Worm (Caenorhabditis elegans) whole organism, L3 larva: ENCODE data around the gene F45E4.5.

ENCODE experiments used
- R02D3.7 ChIP-seq: fragments of 150-350 bp; optimal IDR thresholded peaks from 2 replicates; lab custom pipeline; 2014; ENCODE audit warnings: missing biosample characterization, missing genetic modification characterization
- aly-2 ChIP-seq: fragments of 150-350 bp; optimal IDR thresholded peaks from 2 replicates; lab custom pipeline; 2014; ENCODE audit warnings: missing biosample characterization, missing genetic modification characterization
- ceh-16 ChIP-seq: sonication (generic microtip); optimal IDR thresholded peaks from 2 replicates; lab custom pipeline; 2017; ENCODE audit warnings: missing biosample characterization, missing genetic modification characterization
- ceh-28 ChIP-seq: fragments of 150-350 bp; optimal IDR thresholded peaks from 2 replicates; lab custom pipeline; 2014; ENCODE audit warnings: missing biosample characterization, missing genetic modification reagents, missing genetic modification characterization
- ceh-82 ChIP-seq: fragments of 150-350 bp; optimal IDR thresholded peaks from 2 replicates; lab custom pipeline; 2014; ENCODE audit warnings: missing biosample characterization, missing genetic modification characterization
- ceh-9 ChIP-seq: sonication (generic microtip); optimal IDR thresholded peaks from 2 replicates; lab custom pipeline; 2018; ENCODE audit warnings: missing biosample characterization, missing genetic modification characterization
- daf-12 ChIP-seq: fragments of 150-350 bp; optimal IDR thresholded peaks from 2 replicates; lab custom pipeline; 2014; ENCODE audit warnings: missing biosample characterization, missing genetic modification reagents, missing genetic modification characterization
- egl-5 ChIP-seq: fragments of 150-350 bp; optimal IDR thresholded peaks from 2 replicates; lab custom pipeline; 2017; ENCODE audit warnings: missing biosample characterization, missing genetic modification reagents, missing genetic modification characterization, inconsistent platforms
- elt-1 ChIP-seq: fragments of 150-350 bp; optimal IDR thresholded peaks from 2 replicates; lab custom pipeline; 2014; ENCODE audit warnings: missing biosample characterization, missing genetic modification characterization
- fkh-10 ChIP-seq: sonication (generic microtip); optimal IDR thresholded peaks from 2 replicates; lab custom pipeline; 2017; ENCODE audit warnings: missing biosample characterization, missing genetic modification reagents, missing genetic modification characterization
- fos-1 ChIP-seq: fragments of 150-350 bp; optimal IDR thresholded peaks from 2 replicates; lab custom pipeline; 2014; ENCODE audit warnings: missing biosample characterization, missing genetic modification characterization
- hmg-11 ChIP-seq: sonication (generic microtip); optimal IDR thresholded peaks from 2 replicates; lab custom pipeline; 2016; ENCODE audit warnings: missing genetic modification characterization, missing compliant biosample characterization
- jun-1 ChIP-seq: fragments of 150-350 bp; optimal IDR thresholded peaks from 2 replicates; lab custom pipeline; 2014; ENCODE audit warnings: missing biosample characterization, missing genetic modification reagents, missing genetic modification characterization
- lin-39 ChIP-seq: fragments of 150-350 bp; optimal IDR thresholded peaks from 2 replicates; lab custom pipeline; 2018; ENCODE audit warnings: missing biosample characterization, missing genetic modification reagents, missing genetic modification characterization
- lsy-12 ChIP-seq: sonication (generic microtip); optimal IDR thresholded peaks from 2 replicates; lab custom pipeline; 2016; ENCODE audit warnings: mild to moderate bottlenecking, missing genetic modification characterization, missing compliant biosample characterization
- mdl-1 ChIP-seq: fragments of 150-350 bp; optimal IDR thresholded peaks from 2 replicates; lab custom pipeline; 2014; ENCODE audit warnings: missing biosample characterization, missing genetic modification characterization
- mml-1 ChIP-seq: fragments of 150-350 bp; sonication (generic microtip); optimal IDR thresholded peaks from 3 replicates; lab custom pipeline; 2014; ENCODE audit warnings: missing biosample characterization, missing genetic modification characterization
- nfya-1 ChIP-seq: sonication (generic microtip); optimal IDR thresholded peaks from 2 replicates; lab custom pipeline; 2017; ENCODE audit warnings: missing genetic modification characterization, mild to moderate bottlenecking, missing compliant biosample characterization, antibody characterized with exemption, moderate library complexity; ENCODE audit not compliant: insufficient read depth
- nhr-237 ChIP-seq: fragments of 150-350 bp; optimal IDR thresholded peaks from 2 replicates; lab custom pipeline; 2014; ENCODE audit warnings: missing biosample characterization, missing genetic modification characterization
- nhr-43 ChIP-seq: sonication (generic microtip); optimal IDR thresholded peaks from 2 replicates; lab custom pipeline; 2016; ENCODE audit warnings: mild to moderate bottlenecking, missing genetic modification characterization, missing compliant biosample characterization; ENCODE audit not compliant: poor library complexity, severe bottlenecking
- nhr-77 ChIP-seq: fragments of 150-350 bp; optimal IDR thresholded peaks from 2 replicates; lab custom pipeline; 2014; ENCODE audit warnings: missing biosample characterization, missing genetic modification characterization
- pqm-1 ChIP-seq: fragments of 150-350 bp; optimal IDR thresholded peaks from 2 replicates; lab custom pipeline; 2017; ENCODE audit warnings: missing biosample characterization, missing genetic modification characterization, inconsistent platforms
- sea-2 ChIP-seq: fragments of 150-350 bp; sonication (generic microtip); optimal IDR thresholded peaks from 4 replicates; lab custom pipeline; 2014; ENCODE audit warnings: missing biosample characterization, missing genetic modification reagents, missing genetic modification characterization
- skn-1 ChIP-seq: fragments of 150-350 bp; optimal IDR thresholded peaks from 2 replicates; lab custom pipeline; 2014; ENCODE audit warnings: missing biosample characterization, missing genetic modification characterization
- snpc-4 ChIP-seq: fragments of 150-350 bp; optimal IDR thresholded peaks from 2 replicates; lab custom pipeline; 2014; ENCODE audit warnings: missing biosample characterization, missing genetic modification characterization
- tbx-2 ChIP-seq: sonication (generic microtip); optimal IDR thresholded peaks from 2 replicates; lab custom pipeline; 2016; ENCODE audit warnings: mild to moderate bottlenecking, missing genetic modification characterization, missing compliant biosample characterization
- unc-62 ChIP-seq: fragments of 150-350 bp; sonication (generic microtip); optimal IDR thresholded peaks from 4 replicates; lab custom pipeline; 2014; ENCODE audit warnings: missing biosample characterization, missing genetic modification reagents, missing genetic modification characterization
- zag-1 ChIP-seq: fragments of 150-350 bp; optimal IDR thresholded peaks from 2 replicates; lab custom pipeline; 2014; ENCODE audit warnings: missing biosample characterization, missing genetic modification characterization
- ztf-11 ChIP-seq: fragments of 150-350 bp; optimal IDR thresholded peaks from 2 replicates; lab custom pipeline; 2014; ENCODE audit warnings: missing biosample characterization, missing genetic modification characterization
- ztf-4 ChIP-seq: fragments of 150-350 bp; optimal IDR thresholded peaks from 2 replicates; lab custom pipeline; 2014; ENCODE audit warnings: missing biosample characterization, missing genetic modification characterization

The F45E4.5 gene

ce11 chrIV:7623078-7623477 lies 5.8 kb downstream of the F45E4.5 start:
- TF ChIP-seq tbx-2 (tag; lab: Kevin White, UChicago): no peak
- no peak for TF ChIP-seq ceh-16 (tag; lab: Kevin White, UChicago)
- no peak for TF ChIP-seq elt-1 (tag; lab: Kevin White, UChicago)
- TF ChIP-seq egl-5 (tag; lab: Kevin White, UChicago): no peak
- TF ChIP-seq daf-12 (tag; lab: Kevin White, UChicago): no peak
- no peak for TF ChIP-seq ceh-9 (tag; lab: Kevin White, UChicago)
- no peak for TF ChIP-seq fos-1 (tag; lab: Kevin White, UChicago)
- no peak for TF ChIP-seq nhr-237
- no peak for TF ChIP-seq R02D3.7 (tag; lab: Kevin White, UChicago)
- TF ChIP-seq aly-2: no peak
- no peak for TF ChIP-seq sea-2 (GFP tag; lab: Kevin White, UChicago)
- no peak for TF ChIP-seq skn-1 (tag; lab: Kevin White, UChicago)

ce11 chrIV:7620450-7620849 lies 8.4 kb downstream of the F45E4.5 start:
- TF ChIP-seq pqm-1: no peak
- no peak for TF ChIP-seq nhr-77 (tag; lab: Kevin White, UChicago)
- TF ChIP-seq ceh-28 (tag; lab: Kevin White, UChicago): no peak
- no peak for TF ChIP-seq daf-12 (tag; lab: Kevin White, UChicago)
- no peak for TF ChIP-seq elt-1 (tag; lab: Kevin White, UChicago)
- TF ChIP-seq lsy-12 (tag; lab: Kevin White, UChicago): no peak
- TF ChIP-seq nfya-1 (tag; lab: Kevin White, UChicago): peak; percentile 40

- TF ChIP-seq ztf-4 (tag; lab: Kevin White, UChicago) (no peak), ztf-11 (tag; lab: Kevin White, UChicago) (no peak), nhr-43 (tag; lab: Kevin White, UChicago) (no peak), jun-1 (tag; lab: Kevin White, UChicago) (no peak), nfya-1 (tag; lab: Kevin White, UChicago) (peak; percentile 51), fkh-10 (GFP tag; lab: Kevin White, UChicago) (peak; percentile 52), daf-12 (tag; lab: Kevin White, UChicago) (no peak), lin-39 (tag; lab: Kevin White, UChicago) (peak; percentile 69), ceh-28 (tag; lab: Kevin White, UChicago) (no peak), hmg-11 (peak; percentile 14), snpc-4 (tag; lab: Kevin White, UChicago) (peak; percentile 21), elt-1 (tag; lab: Kevin White, UChicago) (no peak), sea-2 (GFP tag; lab: Kevin White, UChicago) (no peak), mdl-1 (tag; lab: Kevin White, UChicago) (no peak), ceh-82 (tag; lab: Kevin White, UChicago) (no peak), lsy-12 (tag; lab: Kevin White, UChicago) (no peak)
Measured at ce11 chrIV:7619261-7619660, 9.6 kb downstream of the F45E4.5 start.

ce11 chrIV:7612523-7612922 lies 16.3 kb downstream of the F45E4.5 start:
- TF ChIP-seq R02D3.7 (tag; lab: Kevin White, UChicago): no peak
- no peak for TF ChIP-seq ceh-9 (tag; lab: Kevin White, UChicago)
- TF ChIP-seq nhr-77 (tag; lab: Kevin White, UChicago): no peak
- no peak for TF ChIP-seq unc-62

- TF ChIP-seq hmg-11 (peak; percentile 12), fkh-10 (GFP tag; lab: Kevin White, UChicago) (peak; percentile 5), daf-12 (tag; lab: Kevin White, UChicago) (no peak), nfya-1 (tag; lab: Kevin White, UChicago) (peak; percentile 19), mml-1 (tag; lab: Kevin White, UChicago) (no peak), ztf-11 (tag; lab: Kevin White, UChicago) (no peak), ceh-9 (tag; lab: Kevin White, UChicago) (no peak), lin-39 (tag; lab: Kevin White, UChicago) (peak; percentile 74), aly-2 (no peak), zag-1 (tag; lab: Kevin White, UChicago) (no peak), lsy-12 (tag; lab: Kevin White, UChicago) (no peak), ceh-16 (tag; lab: Kevin White, UChicago) (no peak), mdl-1 (tag; lab: Kevin White, UChicago) (no peak)
Measured at ce11 chrIV:7611396-7611795, 17.4 kb downstream of the F45E4.5 start.
